Worm (Caenorhabditis elegans) whole organism, L3 larva: ENCODE measurements around the gene ZK899.3.

Experiments
- ceh-28 ChIP-seq: fragments of 150-350 bp; optimal IDR thresholded peaks from 2 replicates; lab custom pipeline; 2014; ENCODE audit warnings: missing biosample characterization, missing genetic modification reagents, missing genetic modification characterization
- jun-1 ChIP-seq: fragments of 150-350 bp; optimal IDR thresholded peaks from 2 replicates; lab custom pipeline; 2014; ENCODE audit warnings: missing biosample characterization, missing genetic modification reagents, missing genetic modification characterization
- lin-39 ChIP-seq: fragments of 150-350 bp; optimal IDR thresholded peaks from 2 replicates; lab custom pipeline; 2018; ENCODE audit warnings: missing biosample characterization, missing genetic modification reagents, missing genetic modification characterization
- nfya-1 ChIP-seq: sonication (generic microtip); optimal IDR thresholded peaks from 2 replicates; lab custom pipeline; 2017; ENCODE audit warnings: missing genetic modification characterization, mild to moderate bottlenecking, missing compliant biosample characterization, antibody characterized with exemption, moderate library complexity; ENCODE audit not compliant: insufficient read depth
- nhr-76 ChIP-seq: fragments of 150-350 bp; sonication (generic microtip); optimal IDR thresholded peaks from 5 replicates; lab custom pipeline; 2014; ENCODE audit warnings: missing biosample characterization, missing genetic modification characterization
- pha-4 ChIP-seq: fragments of 150-350 bp; optimal IDR thresholded peaks from 2 replicates; lab custom pipeline; 2014; ENCODE audit warnings: missing biosample characterization, missing genetic modification reagents, missing genetic modification characterization
- skn-1 ChIP-seq: fragments of 150-350 bp; optimal IDR thresholded peaks from 2 replicates; lab custom pipeline; 2014; ENCODE audit warnings: missing biosample characterization, missing genetic modification characterization
- tbx-2 ChIP-seq: sonication (generic microtip); optimal IDR thresholded peaks from 2 replicates; lab custom pipeline; 2016; ENCODE audit warnings: mild to moderate bottlenecking, missing genetic modification characterization, missing compliant biosample characterization
- unc-62 ChIP-seq: fragments of 150-350 bp; sonication (generic microtip); optimal IDR thresholded peaks from 4 replicates; lab custom pipeline; 2014; ENCODE audit warnings: missing biosample characterization, missing genetic modification reagents, missing genetic modification characterization
- zag-1 ChIP-seq: fragments of 150-350 bp; optimal IDR thresholded peaks from 2 replicates; lab custom pipeline; 2014; ENCODE audit warnings: missing biosample characterization, missing genetic modification characterization
- ztf-11 ChIP-seq: fragments of 150-350 bp; optimal IDR thresholded peaks from 2 replicates; lab custom pipeline; 2014; ENCODE audit warnings: missing biosample characterization, missing genetic modification characterization
- ztf-4 ChIP-seq: fragments of 150-350 bp; optimal IDR thresholded peaks from 2 replicates; lab custom pipeline; 2014; ENCODE audit warnings: missing biosample characterization, missing genetic modification characterization

- TF ChIP-seq zag-1 (tag; lab: Kevin White, UChicago) (no peak), pha-4 (no peak), jun-1 (no peak), skn-1 (tag; lab: Kevin White, UChicago) (no peak), ztf-11 (tag; lab: Kevin White, UChicago) (no peak), nhr-76 (tag; lab: Kevin White, UChicago) (no peak), ztf-4 (tag; lab: Kevin White, UChicago) (no peak), lin-39 (tag; lab: Kevin White, UChicago) (no peak), tbx-2 (tag; lab: Kevin White, UChicago) (no peak), unc-62 (no peak), nfya-1 (tag; lab: Kevin White, UChicago) (no peak), ceh-28 (no peak)
Measured at ce11 chrX:9499355-9499754, 46.4 kb downstream of the ZK899.3 start.
